Fruit fly (Drosophila melanogaster) whole organism, embryonic: ENCODE measurements around the gene CG6912.

ENCODE experiments used
- CG10267 ChIP-seq: fragments of 200-800 bp; sonication (Bioruptor generic); optimal IDR thresholded peaks from 2 replicates; lab custom pipeline; 2018; ENCODE audit warnings: missing biosample characterization, mild to moderate bottlenecking, missing genetic modification characterization, moderate library complexity
- CG11398 ChIP-seq: fragments of 200-800 bp; sonication (Bioruptor generic); optimal IDR thresholded peaks from 2 replicates; lab custom pipeline; 2016; ENCODE audit warnings: missing biosample characterization, missing genetic modification characterization
- CG12104 ChIP-seq: fragments of 200-800 bp; sonication (Bioruptor generic); optimal IDR thresholded peaks from 3 replicates; lab custom pipeline; 2016; ENCODE audit warnings: missing biosample characterization, missing genetic modification characterization
- CG12155 ChIP-seq: fragments of 200-800 bp; sonication (Bioruptor generic); optimal IDR thresholded peaks from 3 replicates; lab custom pipeline; 2016; ENCODE audit warnings: missing biosample characterization, missing genetic modification characterization
- CG14050 ChIP-seq: fragments of 200-800 bp; sonication (Bioruptor generic); IDR thresholded peaks from 3 replicates; pipeline ENCODE4 v1.3.6; 2022; ENCODE audit warnings: missing biosample characterization, missing genetic modification characterization
- CG15479 ChIP-seq: fragments of 200-800 bp; sonication (Bioruptor generic); optimal IDR thresholded peaks from 3 replicates; lab custom pipeline; 2019; ENCODE audit warnings: missing biosample characterization, mild to moderate bottlenecking, missing genetic modification characterization, moderate library complexity
- CG17361 ChIP-seq: fragments of 200-800 bp; sonication (Bioruptor generic); IDR thresholded peaks from 3 replicates; pipeline ENCODE4 v1.3.6; 2022; ENCODE audit warnings: missing biosample characterization, missing genetic modification characterization
- CG17802 ChIP-seq: fragments of 200-800 bp; sonication (Bioruptor generic); optimal IDR thresholded peaks from 2 replicates; lab custom pipeline; 2018; ENCODE audit warnings: missing biosample characterization, mild to moderate bottlenecking, missing genetic modification characterization, moderate library complexity
- CG18764 ChIP-seq: fragments of 200-800 bp; sonication (Bioruptor generic); optimal IDR thresholded peaks from 3 replicates; lab custom pipeline; 2016; ENCODE audit warnings: missing biosample characterization, missing genetic modification characterization
- CG2202 ChIP-seq: fragments of 200-800 bp; sonication (Bioruptor generic); optimal IDR thresholded peaks from 2 replicates; lab custom pipeline; 2018; ENCODE audit warnings: missing biosample characterization, mild to moderate bottlenecking, missing genetic modification characterization
- CG4360 ChIP-seq: fragments of 200-800 bp; sonication (Bioruptor generic); IDR thresholded peaks from 2 replicates; pipeline ENCODE4 v1.3.6; 2022; ENCODE audit warnings: missing biosample characterization, missing genetic modification characterization
- CG4404 ChIP-seq: fragments of 200-800 bp; sonication (Bioruptor generic); IDR thresholded peaks from 2 replicates; pipeline ENCODE4 v1.3.6; 2022; ENCODE audit warnings: missing biosample characterization, missing genetic modification characterization
- CG8478 ChIP-seq: fragments of >200 bp; optimal IDR thresholded peaks from 2 replicates; lab custom pipeline; 2018
- CG8765 ChIP-seq: fragments of 200-800 bp; sonication (Bioruptor generic); IDR thresholded peaks from 2 replicates; pipeline ENCODE4 v1.3.6; 2022; ENCODE audit warnings: missing biosample characterization, missing genetic modification characterization
- CHES-1-like ChIP-seq: fragments of 200-800 bp; sonication (Bioruptor generic); optimal IDR thresholded peaks from 2 replicates; lab custom pipeline; 2016; ENCODE audit warnings: missing biosample characterization, missing genetic modification characterization
- Ets65A ChIP-seq: fragments of 200-800 bp; sonication (Bioruptor generic); peaks from one replicate; lab custom pipeline; 2016; ENCODE audit warnings: missing biosample characterization, missing genetic modification characterization
- Hand ChIP-seq: fragments of 200-800 bp; sonication (Bioruptor generic); optimal IDR thresholded peaks from 2 replicates; lab custom pipeline; 2017; ENCODE audit warnings: mild to moderate bottlenecking, missing biosample characterization, missing genetic modification reagents, missing genetic modification characterization
- HmgD ChIP-seq: fragments of 200-800 bp; sonication (Bioruptor generic); optimal IDR thresholded peaks from 3 replicates; lab custom pipeline; 2016; ENCODE audit warnings: missing biosample characterization, missing genetic modification characterization
- NK7.1 ChIP-seq: fragments of 200-800 bp; sonication (Bioruptor generic); optimal IDR thresholded peaks from 3 replicates; lab custom pipeline; 2016; ENCODE audit warnings: missing biosample characterization, missing genetic modification characterization
- Side ChIP-seq: fragments of 200-800 bp; sonication (Bioruptor generic); optimal IDR thresholded peaks from 2 replicates; lab custom pipeline; 2016; ENCODE audit warnings: missing biosample characterization, missing genetic modification characterization
- Xbp1 ChIP-seq: fragments of 200-800 bp; sonication (Bioruptor generic); optimal IDR thresholded peaks from 3 replicates; lab custom pipeline; 2016; ENCODE audit warnings: missing biosample characterization, mild to moderate bottlenecking, missing genetic modification characterization
- ap ChIP-seq: fragments of 200-800 bp; sonication (Bioruptor generic); IDR thresholded peaks from 2 replicates; pipeline ENCODE4 v1.3.6; 2022; ENCODE audit warnings: missing biosample characterization, missing genetic modification characterization
- bbx ChIP-seq: fragments of 200-800 bp; sonication (Bioruptor generic); IDR thresholded peaks from 2 replicates; pipeline ENCODE4 v1.3.6; 2022; ENCODE audit warnings: missing biosample characterization, missing genetic modification characterization; ENCODE audit not compliant: partially characterized antibody
- bowl ChIP-seq: fragments of 200-800 bp; sonication (Bioruptor generic); IDR thresholded peaks from 2 replicates; pipeline ENCODE4 v1.3.6; 2022; ENCODE audit warnings: missing biosample characterization, missing genetic modification characterization
- bsh ChIP-seq, 2 experiments: fragments of 200-800 bp; sonication (Bioruptor generic); optimal IDR thresholded peaks; 2 replicates each; lab custom pipeline; 2017 to 2018; ENCODE audit warnings: mild to moderate bottlenecking in 2 of 2, missing biosample characterization in 2 of 2, missing genetic modification characterization in 2 of 2, moderate library complexity in 1 of 2
- cas ChIP-seq: fragments of 200-800 bp; sonication (Bioruptor generic); IDR thresholded peaks from 2 replicates; pipeline ENCODE4 v1.3.6; 2022; ENCODE audit warnings: missing biosample characterization, missing genetic modification characterization
- cg ChIP-seq: fragments of 200-800 bp; sonication (Bioruptor generic); optimal IDR thresholded peaks from 3 replicates; lab custom pipeline; 2019; ENCODE audit warnings: missing biosample characterization, mild to moderate bottlenecking, missing genetic modification characterization, moderate library complexity
- ci ChIP-seq: fragments of 200-800 bp; sonication (Bioruptor generic); IDR thresholded peaks from 3 replicates; pipeline ENCODE4 v1.3.6; 2022; ENCODE audit warnings: missing biosample characterization, missing genetic modification characterization
- cwo ChIP-seq: fragments of 200-800 bp; sonication (Bioruptor generic); optimal IDR thresholded peaks from 3 replicates; lab custom pipeline; 2017; ENCODE audit warnings: missing biosample characterization, missing genetic modification characterization, mild to moderate bottlenecking, moderate library complexity, missing genetic modification reagents
- dmrt99B ChIP-seq: fragments of 200-800 bp; sonication (Bioruptor generic); optimal IDR thresholded peaks from 2 replicates; lab custom pipeline; 2018; ENCODE audit warnings: missing biosample characterization, mild to moderate bottlenecking, missing genetic modification characterization, moderate library complexity
- en ChIP-seq: fragments of 200-800 bp; sonication (Bioruptor generic); optimal IDR thresholded peaks from 2 replicates; lab custom pipeline; 2016; ENCODE audit warnings: missing biosample characterization, missing genetic modification characterization
- ham ChIP-seq: fragments of 200-800 bp; sonication (Bioruptor generic); IDR thresholded peaks from 2 replicates; pipeline ENCODE4 v1.3.6; 2022; ENCODE audit warnings: missing biosample characterization, missing genetic modification characterization
- inv ChIP-seq: fragments of 200-800 bp; sonication (Bioruptor generic); IDR thresholded peaks from 2 replicates; pipeline ENCODE4 v1.3.6; 2022; ENCODE audit warnings: missing biosample characterization, missing genetic modification characterization; ENCODE audit not compliant: partially characterized antibody
- kah ChIP-seq: fragments of 200-800 bp; sonication (Bioruptor generic); optimal IDR thresholded peaks from 2 replicates; lab custom pipeline; 2018; ENCODE audit warnings: missing biosample characterization, mild to moderate bottlenecking, missing genetic modification characterization
- klu ChIP-seq: fragments of 200-800 bp; sonication (Bioruptor generic); IDR thresholded peaks from 2 replicates; pipeline ENCODE4 v1.3.6; 2022; ENCODE audit warnings: missing biosample characterization, missing genetic modification characterization
- lov ChIP-seq, 2 experiments: fragments of 200-800 bp in 1 of 2; fragments of >200 bp in 1 of 2; sonication (Bioruptor generic) in 1 of 2; IDR thresholded peaks in 1 of 2; optimal IDR thresholded peaks in 1 of 2; 2 replicates in 1 of 2; 3 replicates in 1 of 2; pipeline versions ENCODE4 v1.3.6 to Lab custom; 2017 to 2022; ENCODE audit warnings: missing biosample characterization in 1 of 2, missing genetic modification characterization in 1 of 2
- nerfin-2 ChIP-seq: fragments of 200-800 bp; sonication (Bioruptor generic); IDR thresholded peaks from 2 replicates; pipeline ENCODE4 v1.3.6; 2022; ENCODE audit warnings: missing biosample characterization, missing genetic modification characterization; ENCODE audit not compliant: partially characterized antibody
- repo ChIP-seq: fragments of 200-800 bp; sonication (Bioruptor generic); optimal IDR thresholded peaks from 2 replicates; lab custom pipeline; 2016; ENCODE audit warnings: missing biosample characterization, missing genetic modification characterization
- ttk ChIP-seq: fragments of 200-800 bp; sonication (Bioruptor generic); IDR thresholded peaks from 2 replicates; pipeline ENCODE4 v2.1.2; 2022; ENCODE audit warnings: missing biosample characterization, missing genetic modification characterization
- vfl ChIP-seq: fragments of 200-800 bp; sonication (Bioruptor generic); optimal IDR thresholded peaks from 2 replicates; lab custom pipeline; 2016; ENCODE audit warnings: missing biosample characterization, missing genetic modification characterization

The CG6912 gene

dm6 chr3R:15138251-15138650 is 1.4 kb upstream of the CG6912 start:
- TF ChIP-seq bsh (GFP tag; optimal IDR thresholded peaks at IDR 0.05; lab: Kevin White, UChicago), result no peak
- no peak for TF ChIP-seq vfl (GFP tag; lab: Kevin White, UChicago)
- 0 out of 3 replicates have a peak, but pooled peaks have one; percentile 15 for TF ChIP-seq ci (GFP tag; lab: Robert Waterston, UW)
- TF ChIP-seq CG8765, result 0 out of 2 replicates have a peak, but pooled peaks have one; percentile 45
- TF ChIP-seq Side (GFP tag; lab: Kevin White, UChicago), result no peak
- TF ChIP-seq CG17361 (GFP tag; lab: Robert Waterston, UW), result no peak
- TF ChIP-seq klu (GFP tag; lab: Robert Waterston, UW), result 0 out of 2 replicates have a peak, but pooled peaks have one; percentile 26
- TF ChIP-seq CHES-1-like (GFP tag; lab: Kevin White, UChicago), result no peak
- TF ChIP-seq CG14050 (GFP tag; lab: Robert Waterston, UW), result no peak
- TF ChIP-seq ap (GFP tag; lab: Robert Waterston, UW), result no peak
- TF ChIP-seq CG2202, result no peak
- TF ChIP-seq lov (optimal IDR thresholded peaks at IDR 0.05; lab: Kevin White, UChicago), result no peak
- peak; percentile 64; the same call in 1 of the 3 replicates for TF ChIP-seq lov (GFP tag; IDR thresholded peaks at IDR 0.05; lab: Robert Waterston, UW)
- 0 out of 2 replicates have a peak, but pooled peaks have one; percentile 53 for TF ChIP-seq ham (GFP tag; lab: Robert Waterston, UW)
- TF ChIP-seq Hand (GFP tag; lab: Kevin White, UChicago), result no peak
- TF ChIP-seq CG10267 (tag; lab: Kevin White, UChicago), result no peak
- 0 out of 2 replicates have a peak, but pooled peaks have one; percentile 15 for TF ChIP-seq bbx (GFP tag; lab: Robert Waterston, UW)
- peak; percentile 3 for TF ChIP-seq CG8478 (lab: Kevin White, UChicago)
- TF ChIP-seq dmrt99B, result no peak
- no peak for TF ChIP-seq Xbp1 (GFP tag; lab: Kevin White, UChicago)
- TF ChIP-seq CG4404, result 0 out of 2 replicates have a peak, but pooled peaks have one; percentile 23
- TF ChIP-seq NK7.1 (GFP tag; lab: Kevin White, UChicago), result no peak
- no peak for TF ChIP-seq CG11398 (GFP tag; lab: Kevin White, UChicago)
- TF ChIP-seq bowl (GFP tag; lab: Robert Waterston, UW), result 0 out of 2 replicates have a peak, but pooled peaks have one; percentile 32

- no peak for TF ChIP-seq CG15479 (GFP tag; lab: Kevin White, UChicago)
- TF ChIP-seq nerfin-2, result no peak
- peak; percentile 33 for TF ChIP-seq Ets65A (GFP tag; lab: Kevin White, UChicago)
- TF ChIP-seq ttk (GFP tag; lab: Robert Waterston, UW), result no peak
- no peak for TF ChIP-seq kah
- TF ChIP-seq CG18764, result no peak
- TF ChIP-seq cas (GFP tag; lab: Robert Waterston, UW), result 0 out of 2 replicates have a peak, but pooled peaks have one; percentile 14
- TF ChIP-seq CG17802 (tag; lab: Kevin White, UChicago), result no peak
- no peak for TF ChIP-seq en (GFP tag; lab: Kevin White, UChicago)
- TF ChIP-seq HmgD (GFP tag; lab: Kevin White, UChicago), result no peak
- TF ChIP-seq repo (GFP tag; lab: Kevin White, UChicago), result no peak
- TF ChIP-seq CG12104, result no peak
- TF ChIP-seq CG4360 (GFP tag; lab: Robert Waterston, UW), result peak; percentile 100
- no peak for TF ChIP-seq inv (GFP tag; lab: Robert Waterston, UW)
- TF ChIP-seq CG8765, result peak; percentile 32; the same call in 1 of the 2 replicates
- no peak for TF ChIP-seq cwo
- TF ChIP-seq cg (GFP tag; lab: Kevin White, UChicago), result peak; percentile 1
- no peak for TF ChIP-seq CG12155 (GFP tag; lab: Kevin White, UChicago)
- TF ChIP-seq, all 482 proteins: peak for 5
Observed at dm6 chr3R:15136015-15136414, 789 bp downstream of the CG6912 start.
